Worm (Caenorhabditis elegans) whole organism, midembryonic: ENCODE measurements around the gene C04E6.8.

Experiments
- T22C8.4 ChIP-seq: fragments of 200-800 bp; sonication (Bioruptor generic); IDR thresholded peaks from 2 replicates; pipeline ENCODE4 v1.3.6; 2022; ENCODE audit warnings: missing genetic modification characterization, missing compliant biosample characterization
- cog-1 ChIP-seq: sonication (generic microtip); optimal IDR thresholded peaks from 2 replicates; lab custom pipeline; 2016; ENCODE audit warnings: missing genetic modification characterization, missing compliant biosample characterization
- klf-2 ChIP-seq: fragments of 200-800 bp; sonication (Bioruptor generic); conservative IDR thresholded peaks from 2 replicates; pipeline ENCODE4 v1.3.6; 2022; ENCODE audit warnings: missing genetic modification reagents, missing genetic modification characterization, missing compliant biosample characterization
- med-1 ChIP-seq: sonication (generic microtip); optimal IDR thresholded peaks from 2 replicates; lab custom pipeline; 2017; ENCODE audit warnings: missing genetic modification characterization, mild to moderate bottlenecking, missing compliant biosample characterization, antibody characterized with exemption, missing genetic modification reagents; ENCODE audit not compliant: insufficient read depth
- ref-1 ChIP-seq: fragments of 200-800 bp; sonication (Bioruptor generic); conservative IDR thresholded peaks from 2 replicates; pipeline ENCODE4 v1.3.6; 2022; ENCODE audit warnings: missing genetic modification reagents, missing genetic modification characterization, missing compliant biosample characterization
- tab-1 ChIP-seq: fragments of 200-800 bp; sonication (Bioruptor generic); IDR thresholded peaks from 2 replicates; pipeline ENCODE4 v1.3.6; 2022; ENCODE audit warnings: missing genetic modification characterization, missing compliant biosample characterization
- ztf-23 ChIP-seq: fragments of 200-800 bp; sonication (Bioruptor generic); IDR thresholded peaks from 2 replicates; pipeline ENCODE4 v1.3.6; 2022; ENCODE audit warnings: missing genetic modification reagents, missing genetic modification characterization, missing compliant biosample characterization
- ztf-29 ChIP-seq: fragments of 200-800 bp; sonication (Bioruptor generic); IDR thresholded peaks from 2 replicates; pipeline ENCODE4 v1.3.6; 2022; ENCODE audit warnings: missing genetic modification reagents, missing genetic modification characterization, missing compliant biosample characterization

ce11 chrV:5928006-5928405 lies 44.4 kb upstream of the C04E6.8 start:
- no peak for TF ChIP-seq klf-2 (GFP tag; lab: Robert Waterston, UW)
- TF ChIP-seq ref-1 (GFP tag; lab: Robert Waterston, UW), result no peak
- TF ChIP-seq tab-1 (GFP tag; lab: Robert Waterston, UW), result no peak
- no peak for TF ChIP-seq ztf-29 (GFP tag; lab: Robert Waterston, UW)
- no peak for TF ChIP-seq med-1
- TF ChIP-seq T22C8.4, result no peak
- TF ChIP-seq ztf-23, result no peak
- no peak for TF ChIP-seq cog-1 (tag; lab: Kevin White, UChicago)
